Fruit fly (Drosophila melanogaster) whole organism, pupa: ENCODE results near the gene ERp44.

Source experiments
- CG10348 ChIP-seq: fragments of 200-800 bp; sonication (Bioruptor generic); IDR thresholded peaks from 2 replicates; pipeline ENCODE4 v1.3.6; 2022; ENCODE audit warnings: missing biosample characterization, missing genetic modification characterization
- CG13204 ChIP-seq: fragments of 200-800 bp; sonication (Bioruptor generic); optimal IDR thresholded peaks from 2 replicates; lab custom pipeline; 2018; ENCODE audit warnings: missing biosample characterization, mild to moderate bottlenecking, missing genetic modification characterization, moderate library complexity
- CG14655 ChIP-seq: fragments of 200-800 bp; sonication (Bioruptor generic); optimal IDR thresholded peaks from 3 replicates; lab custom pipeline; 2017; ENCODE audit warnings: mild to moderate bottlenecking, missing biosample characterization, missing genetic modification reagents, missing genetic modification characterization
- CG15710 ChIP-seq: fragments of 200-800 bp; sonication (Bioruptor generic); optimal IDR thresholded peaks from 2 replicates; lab custom pipeline; 2018; ENCODE audit warnings: missing biosample characterization, mild to moderate bottlenecking, missing genetic modification characterization, moderate library complexity
- CG17806 ChIP-seq: fragments of 200-800 bp; sonication (Bioruptor generic); optimal IDR thresholded peaks from 2 replicates; lab custom pipeline; 2018; ENCODE audit warnings: missing biosample characterization, mild to moderate bottlenecking, missing genetic modification characterization, moderate library complexity
- CG32121 ChIP-seq: fragments of 200-800 bp; sonication (Bioruptor generic); IDR thresholded peaks from 2 replicates; pipeline ENCODE4 v1.3.6; 2022; ENCODE audit warnings: missing biosample characterization, missing genetic modification characterization
- CG4496 ChIP-seq: fragments of 200-800 bp; sonication (Bioruptor generic); IDR thresholded peaks from 3 replicates; pipeline ENCODE4 v1.3.6; 2022; ENCODE audit warnings: missing biosample characterization, missing genetic modification characterization
- CG9948 ChIP-seq: fragments of 200-800 bp; sonication (Bioruptor generic); optimal IDR thresholded peaks from 2 replicates; lab custom pipeline; 2018; ENCODE audit warnings: missing biosample characterization, mild to moderate bottlenecking, missing genetic modification characterization, moderate library complexity
- D1 ChIP-seq: fragments of 200-800 bp; sonication (Bioruptor generic); optimal IDR thresholded peaks from 2 replicates; lab custom pipeline; 2018; ENCODE audit warnings: missing biosample characterization, mild to moderate bottlenecking, missing genetic modification characterization, moderate library complexity
- EcR ChIP-seq: fragments of 200-800 bp; sonication (Bioruptor generic); optimal IDR thresholded peaks from 3 replicates; lab custom pipeline; 2019; ENCODE audit warnings: missing biosample characterization, missing genetic modification characterization, mild to moderate bottlenecking, moderate library complexity, missing genetic modification reagents
- Ets98B ChIP-seq: fragments of 200-800 bp; sonication (Bioruptor generic); IDR thresholded peaks from 2 replicates; pipeline ENCODE4 v1.3.6; 2022; ENCODE audit warnings: missing biosample characterization, missing genetic modification characterization
- Pif1B ChIP-seq: fragments of 200-800 bp; sonication (Bioruptor generic); optimal IDR thresholded peaks from 3 replicates; lab custom pipeline; 2016; ENCODE audit warnings: missing biosample characterization, missing genetic modification characterization
- gl ChIP-seq: fragments of 200-800 bp; sonication (Bioruptor generic); optimal IDR thresholded peaks from 2 replicates; lab custom pipeline; 2018; ENCODE audit warnings: missing biosample characterization, mild to moderate bottlenecking, missing genetic modification characterization
- rn ChIP-seq: fragments of 200-800 bp; sonication (Bioruptor generic); IDR thresholded peaks from 2 replicates; pipeline ENCODE4 v1.3.6; 2022; ENCODE audit warnings: missing biosample characterization, missing genetic modification characterization

dm6 chrX:16323536-16323935 lies 26.0 kb upstream of the ERp44 start:
- TF ChIP-seq CG10348 (GFP tag; lab: Robert Waterston, UW), result no peak
- TF ChIP-seq CG17806 (tag; lab: Kevin White, UChicago), result no peak
- TF ChIP-seq CG32121 (GFP tag; lab: Robert Waterston, UW), result no peak
- TF ChIP-seq EcR (GFP tag; lab: Kevin White, UChicago), result no peak
- no peak for TF ChIP-seq CG14655 (GFP tag; lab: Kevin White, UChicago)
- TF ChIP-seq gl, result no peak
- no peak for TF ChIP-seq CG4496 (GFP tag; lab: Robert Waterston, UW)
- no peak for TF ChIP-seq D1 (tag; lab: Kevin White, UChicago)
- TF ChIP-seq rn (GFP tag; lab: Robert Waterston, UW), result no peak
- no peak for TF ChIP-seq CG9948 (tag; lab: Kevin White, UChicago)
- no peak for TF ChIP-seq CG15710 (tag; lab: Kevin White, UChicago)
- no peak for TF ChIP-seq Pif1B (GFP tag; lab: Kevin White, UChicago)
- TF ChIP-seq CG13204, result no peak
- no peak for TF ChIP-seq Ets98B (GFP tag; lab: Robert Waterston, UW)
